Fruit fly (Drosophila melanogaster) whole organism: ENCODE measurements around the gene pns.

Experiments used
- CG8478 ChIP-seq: fragments of >200 bp; optimal IDR thresholded peaks from 2 replicates; lab custom pipeline; 2018; ENCODE audit warnings: inconsistent platforms
- Dll ChIP-seq: fragments of >200 bp; optimal IDR thresholded peaks from 2 replicates; lab custom pipeline; 2017
- EcR ChIP-seq, 2 experiments: fragments of >200 bp; optimal IDR thresholded peaks; 2 replicates each; lab custom pipeline; 2017; ENCODE audit warnings: missing biosample characterization in 2 of 2, missing genetic modification characterization in 2 of 2, missing genetic modification reagents in 2 of 2
- usp ChIP-seq: fragments of >200 bp; optimal IDR thresholded peaks from 2 replicates; lab custom pipeline; 2017; ENCODE audit warnings: missing biosample characterization, missing genetic modification characterization, mixed read lengths

- TF ChIP-seq Dll (lab: Kevin White, UChicago) (no peak), CG8478 (no peak), EcR (GFP tag; optimal IDR thresholded peaks at IDR 0.05; lab: Kevin White, UChicago) (no peak), usp (GFP tag; lab: Kevin White, UChicago) (no peak)
Observed at dm6 chr3L:1569966-1570276, 33.0 kb downstream of the pns start.
